Fruit fly (Drosophila melanogaster): ENCODE measurements around the gene CG7102.

Gene CG7102

DNA sequence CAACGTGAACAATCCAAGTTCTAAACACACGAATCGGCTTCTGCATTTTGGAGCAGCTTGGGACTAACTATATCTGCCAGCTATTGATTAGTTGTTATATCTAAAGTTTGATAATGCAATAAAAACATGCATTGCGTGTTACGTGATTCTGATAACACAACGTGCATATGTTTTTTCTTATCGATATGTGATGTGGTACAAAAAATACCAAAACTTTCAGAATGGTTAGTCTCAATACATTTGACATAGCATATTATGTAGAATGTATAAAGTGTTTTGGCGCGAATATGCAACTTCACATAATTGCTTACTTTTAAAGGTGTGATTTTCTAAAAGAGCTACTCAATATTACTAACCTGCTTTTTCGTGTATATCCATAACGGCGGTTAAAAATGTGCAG lies 1.4 kb downstream of the CG7102 start (continued):
- TF ChIP-seq zen2 (GFP tag; IDR thresholded peaks at IDR 0.05; ENCODE audit: partially characterized antibody), result peak; percentile 74; the same call in 2 of the 3 replicates
- no peak for TF ChIP-seq croc (GFP tag; conservative IDR thresholded peaks at IDR 0.05)
- TF ChIP-seq Six4 (GFP tag; optimal IDR thresholded peaks at IDR 0.05), result no peak
- no peak for TF ChIP-seq Rfx (GFP tag; IDR thresholded peaks at IDR 0.05)
- TF ChIP-seq usp (GFP tag; optimal IDR thresholded peaks at IDR 0.05), result no peak
- TF ChIP-seq CG42726 (GFP tag; IDR thresholded peaks at IDR 0.05; ENCODE audit: partially characterized antibody), result peak; percentile 73; the same call in 1 of the 2 replicates
- no peak for TF ChIP-seq CG1832 (GFP tag; optimal IDR thresholded peaks at IDR 0.05)
- no peak for TF ChIP-seq CG11723 (GFP tag; optimal IDR thresholded peaks at IDR 0.05)
- no peak for TF ChIP-seq HLH54F (GFP tag; optimal IDR thresholded peaks at IDR 0.05)
- no peak for TF ChIP-seq Dfd (GFP tag; optimal IDR thresholded peaks at IDR 0.05)
- TF ChIP-seq tap (tag; optimal IDR thresholded peaks at IDR 0.05), result no peak
- peak; percentile 62; the same call in 1 of the 2 replicates for TF ChIP-seq ato (GFP tag; IDR thresholded peaks at IDR 0.05; ENCODE audit: partially characterized antibody)
- no peak for TF ChIP-seq sd (tag; optimal IDR thresholded peaks at IDR 0.05)
- TF ChIP-seq CG17186 (GFP tag; optimal IDR thresholded peaks at IDR 0.05), result no peak
- no peak for TF ChIP-seq p53 (GFP tag; optimal IDR thresholded peaks at IDR 0.05)
- no peak for TF ChIP-seq CG17328 (GFP tag; IDR thresholded peaks at IDR 0.05)
- TF ChIP-seq Hmx (GFP tag; optimal IDR thresholded peaks at IDR 0.05), result no peak
- TF ChIP-seq CG6813 (GFP tag; optimal IDR thresholded peaks at IDR 0.05), result no peak
- peak; percentile 73 for TF ChIP-seq sna (GFP tag; IDR thresholded peaks at IDR 0.05; ENCODE audit: partially characterized antibody)
- no peak for TF ChIP-seq kay (GFP tag; optimal IDR thresholded peaks at IDR 0.05)
- no peak for TF ChIP-seq CG6854 (GFP tag; optimal IDR thresholded peaks at IDR 0.05)
- TF ChIP-seq bbx (GFP tag; IDR thresholded peaks at IDR 0.05; ENCODE audit: partially characterized antibody), result peak; percentile 80
- no peak for TF ChIP-seq CG31365 (tag; optimal IDR thresholded peaks at IDR 0.05)
- peak; percentile 81 for TF ChIP-seq amos (GFP tag; IDR thresholded peaks at IDR 0.05; ENCODE audit: partially characterized antibody)
- no peak for TF ChIP-seq Mes4 (GFP tag; optimal IDR thresholded peaks at IDR 0.05)
- no peak for TF ChIP-seq Vsx1 (GFP tag; optimal IDR thresholded peaks at IDR 0.05)
- TF ChIP-seq CG4282 (GFP tag; optimal IDR thresholded peaks at IDR 0.05), result no peak
- no peak for TF ChIP-seq zfh1 (GFP tag; IDR thresholded peaks at IDR 0.05)
- no peak for TF ChIP-seq NC2β (GFP tag; optimal IDR thresholded peaks at IDR 0.05)
- no peak for TF ChIP-seq cas (GFP tag; IDR thresholded peaks at IDR 0.05)
- TF ChIP-seq YL-1 (GFP tag; optimal IDR thresholded peaks at IDR 0.05), result peak; percentile 12
- TF ChIP-seq pb (GFP tag; optimal IDR thresholded peaks at IDR 0.05), result no peak
- TF ChIP-seq CG1233 (GFP tag; optimal IDR thresholded peaks at IDR 0.05), result no peak
- peak; percentile 23 for TF ChIP-seq Sry-δ (GFP tag; optimal IDR thresholded peaks at IDR 0.05)
- TF ChIP-seq stwl (tag; optimal IDR thresholded peaks at IDR 0.05), result peak; percentile 31
- TF ChIP-seq CG6272 (GFP tag; IDR thresholded peaks at IDR 0.05), result no peak
- no peak for TF ChIP-seq onecut (GFP tag; IDR thresholded peaks at IDR 0.05)
- TF ChIP-seq CG9797 (GFP tag; optimal IDR thresholded peaks at IDR 0.05), result no peak
- peak; percentile 71 for TF ChIP-seq Doc3 (GFP tag; IDR thresholded peaks at IDR 0.05; ENCODE audit: partially characterized antibody)
- no peak for TF ChIP-seq CG7987 (GFP tag; optimal IDR thresholded peaks at IDR 0.05)
- peak; percentile 46 for TF ChIP-seq pzg (GFP tag; optimal IDR thresholded peaks at IDR 0.05)
- no peak for TF ChIP-seq D (optimal IDR thresholded peaks at IDR 0.05)
- TF ChIP-seq D (GFP tag; optimal IDR thresholded peaks at IDR 0.05), result no peak
- no peak for TF ChIP-seq tin (GFP tag; optimal IDR thresholded peaks at IDR 0.05)
- TF ChIP-seq lab (GFP tag; optimal IDR thresholded peaks at IDR 0.05), result no peak
- TF ChIP-seq lilli (GFP tag; optimal IDR thresholded peaks at IDR 0.05), result no peak
- TF ChIP-seq CG1603 (tag; optimal IDR thresholded peaks at IDR 0.05), result peak; percentile 18
- no peak for TF ChIP-seq stc (GFP tag; IDR thresholded peaks at IDR 0.05)
- no peak for TF ChIP-seq tup (GFP tag; optimal IDR thresholded peaks at IDR 0.05)
- no peak for TF ChIP-seq CG13624 (GFP tag; optimal IDR thresholded peaks at IDR 0.05)
- TF ChIP-seq lmd (GFP tag; IDR thresholded peaks at IDR 0.05), result no peak
